Worm (Caenorhabditis elegans) whole organism, L4 larva: ENCODE results near the gene nhr-109.

Source experiments
- ctbp-1 ChIP-seq: fragments of 200-800 bp; sonication (Bioruptor generic); IDR thresholded peaks from 2 replicates; pipeline ENCODE4 v1.3.6; 2022; ENCODE audit warnings: missing genetic modification reagents, missing genetic modification characterization, missing compliant biosample characterization
- daf-8 ChIP-seq: fragments of 200-800 bp; sonication (Bioruptor generic); IDR thresholded peaks from 2 replicates; pipeline ENCODE4 v1.3.6; 2022; ENCODE audit warnings: missing genetic modification characterization, missing compliant biosample characterization
- fkh-10 ChIP-seq: fragments of 150-350 bp; optimal IDR thresholded peaks from 2 replicates; lab custom pipeline; 2014; ENCODE audit warnings: missing biosample characterization, missing genetic modification reagents, missing genetic modification characterization
- mdt-29 ChIP-seq: fragments of 200-800 bp; sonication (Bioruptor generic); IDR thresholded peaks from 2 replicates; pipeline ENCODE4 v1.3.6; 2022; ENCODE audit warnings: missing genetic modification reagents, missing genetic modification characterization, missing compliant biosample characterization
- nhr-48 ChIP-seq: sonication (generic microtip); optimal IDR thresholded peaks from 2 replicates; lab custom pipeline; 2016; ENCODE audit warnings: mild to moderate bottlenecking, missing genetic modification characterization, missing compliant biosample characterization
- nhr-76 ChIP-seq: fragments of 150-350 bp; optimal IDR thresholded peaks from 2 replicates; lab custom pipeline; 2014; ENCODE audit warnings: missing biosample characterization, missing genetic modification characterization
- pqm-1 ChIP-seq: sonication (generic microtip); optimal IDR thresholded peaks from 2 replicates; lab custom pipeline; 2017; ENCODE audit warnings: missing biosample characterization, missing genetic modification characterization
- unc-62 ChIP-seq, 3 experiments: fragments of 150-350 bp in 1 of 3; sonication (generic microtip); optimal IDR thresholded peaks in 2 of 3; peaks in 1 of 3; 1 replicate in 1 of 3; 2 replicates in 2 of 3; lab custom pipeline; 2014 to 2017; ENCODE audit warnings: missing biosample characterization in 3 of 3, missing genetic modification characterization in 3 of 3, missing genetic modification reagents in 3 of 3, missing genotype in 1 of 3
- zag-1 ChIP-seq: fragments of 150-350 bp; optimal IDR thresholded peaks from 2 replicates; lab custom pipeline; 2014; ENCODE audit warnings: missing biosample characterization, missing genetic modification characterization

- TF ChIP-seq nhr-76 (tag; lab: Kevin White, UChicago) (no peak), mdt-29 (GFP tag; lab: Robert Waterston, UW) (no peak), pqm-1 (tag; lab: Kevin White, UChicago) (no peak), fkh-10 (GFP tag; lab: Kevin White, UChicago) (no peak), zag-1 (tag; lab: Kevin White, UChicago) (no peak), unc-62 (GFP tag; optimal IDR thresholded peaks at IDR 0.05 in 1 of 2; lab: Kevin White, UChicago) (no peak), unc-62 (tag; optimal IDR thresholded peaks at IDR 0.05; lab: Kevin White, UChicago) (no peak), ctbp-1 (GFP tag; lab: Robert Waterston, UW) (no peak), nhr-48 (tag; lab: Kevin White, UChicago) (no peak), daf-8 (GFP tag; lab: Robert Waterston, UW) (no peak)
Measured at ce11 chrII:4417333-4417732, 15.8 kb upstream of the nhr-109 start, which contains the start of gene sod-5.
